Fruit fly (Drosophila melanogaster) whole organism, embryonic: ENCODE data around the gene lectin-24Db.

Source experiments
- CG10321 ChIP-seq: fragments of 200-800 bp; sonication (Bioruptor generic); IDR thresholded peaks from 2 replicates; pipeline ENCODE4 v1.3.6; 2022; ENCODE audit warnings: missing biosample characterization, missing genetic modification characterization
- CG10979 ChIP-seq: fragments of 200-800 bp; sonication (Bioruptor generic); optimal IDR thresholded peaks from 2 replicates; lab custom pipeline; 2018; ENCODE audit warnings: missing biosample characterization, mild to moderate bottlenecking, missing genetic modification characterization, moderate library complexity
- CG12391 ChIP-seq: fragments of 200-800 bp; sonication (Bioruptor generic); optimal IDR thresholded peaks from 3 replicates; lab custom pipeline; 2018; ENCODE audit warnings: missing biosample characterization, mild to moderate bottlenecking, missing genetic modification characterization, moderate library complexity
- CG12942 ChIP-seq: fragments of 200-800 bp; sonication (Bioruptor generic); optimal IDR thresholded peaks from 3 replicates; lab custom pipeline; 2016; ENCODE audit warnings: missing biosample characterization, missing genetic modification characterization
- CG14441 ChIP-seq: fragments of 200-800 bp; sonication (Bioruptor generic); IDR thresholded peaks from 2 replicates; pipeline ENCODE4 v1.3.6; 2022; ENCODE audit warnings: missing biosample characterization, missing genetic modification characterization
- CG14710 ChIP-seq: fragments of 200-800 bp; sonication (Bioruptor generic); optimal IDR thresholded peaks from 3 replicates; lab custom pipeline; 2019; ENCODE audit warnings: missing biosample characterization, mild to moderate bottlenecking, missing genetic modification characterization, moderate library complexity
- CG1529 ChIP-seq: fragments of 200-800 bp; sonication (Bioruptor generic); optimal IDR thresholded peaks from 3 replicates; lab custom pipeline; 2018; ENCODE audit warnings: missing biosample characterization, missing genetic modification characterization
- CG15696 ChIP-seq: fragments of 200-800 bp; sonication (Bioruptor generic); optimal IDR thresholded peaks from 2 replicates; lab custom pipeline; 2019; ENCODE audit warnings: missing biosample characterization, mild to moderate bottlenecking, missing genetic modification characterization, moderate library complexity
- CG1602 ChIP-seq: fragments of 200-800 bp; sonication (Bioruptor generic); optimal IDR thresholded peaks from 3 replicates; lab custom pipeline; 2016; ENCODE audit warnings: missing biosample characterization, missing genetic modification characterization
- CG17328 ChIP-seq: fragments of 200-800 bp; sonication (Bioruptor generic); IDR thresholded peaks from 2 replicates; pipeline ENCODE4 v1.3.6; 2022; ENCODE audit warnings: missing biosample characterization, missing genetic modification characterization
- CG17361 ChIP-seq: fragments of 200-800 bp; sonication (Bioruptor generic); IDR thresholded peaks from 3 replicates; pipeline ENCODE4 v1.3.6; 2022; ENCODE audit warnings: missing biosample characterization, missing genetic modification characterization
- CG17385 ChIP-seq: fragments of 200-800 bp; sonication (Bioruptor generic); optimal IDR thresholded peaks from 3 replicates; lab custom pipeline; 2018; ENCODE audit warnings: missing biosample characterization, mild to moderate bottlenecking, missing genetic modification characterization
- CG18011 ChIP-seq: fragments of 200-800 bp; sonication (Bioruptor generic); optimal IDR thresholded peaks from 2 replicates; lab custom pipeline; 2017; ENCODE audit warnings: missing biosample characterization, missing genetic modification characterization, mild to moderate bottlenecking, moderate library complexity, missing genotype
- CG2120 ChIP-seq: fragments of 200-800 bp; sonication (Bioruptor generic); optimal IDR thresholded peaks from 3 replicates; lab custom pipeline; 2016; ENCODE audit warnings: missing biosample characterization, missing genetic modification characterization
- CG2129 ChIP-seq: fragments of 200-800 bp; sonication (Bioruptor generic); IDR thresholded peaks from 2 replicates; pipeline ENCODE4 v1.3.6; 2022; ENCODE audit warnings: missing biosample characterization, missing genetic modification characterization; ENCODE audit not compliant: partially characterized antibody
- CG30020 ChIP-seq: fragments of 200-800 bp; optimal IDR thresholded peaks from 2 replicates; lab custom pipeline; 2019; ENCODE audit warnings: missing biosample characterization, mild to moderate bottlenecking, missing genetic modification characterization, moderate library complexity
- CG43689 ChIP-seq: fragments of 200-800 bp; sonication (Bioruptor generic); IDR thresholded peaks from 2 replicates; pipeline ENCODE4 v1.3.6; 2022; ENCODE audit warnings: missing biosample characterization, missing genetic modification characterization
- D ChIP-seq, 2 experiments: fragments of 200-800 bp in 1 of 2; fragments of >200 bp in 1 of 2; sonication (Bioruptor generic) in 1 of 2; optimal IDR thresholded peaks; 2 replicates in 1 of 2; 3 replicates in 1 of 2; lab custom pipeline; 2017; ENCODE audit warnings: mild to moderate bottlenecking in 1 of 2, missing biosample characterization in 1 of 2, missing genetic modification characterization in 1 of 2, missing genetic modification reagents in 1 of 2
- D19B ChIP-seq: fragments of 200-800 bp; sonication (Bioruptor generic); optimal IDR thresholded peaks from 2 replicates; lab custom pipeline; 2017; ENCODE audit warnings: missing biosample characterization, mild to moderate bottlenecking, missing genetic modification characterization
- E2f1 ChIP-seq: fragments of 200-800 bp; sonication (Bioruptor generic); IDR thresholded peaks from 2 replicates; pipeline ENCODE4 v1.3.6; 2022; ENCODE audit warnings: missing biosample characterization, missing genetic modification characterization
- Fer1 ChIP-seq: fragments of 200-800 bp; sonication (Bioruptor generic); optimal IDR thresholded peaks from 2 replicates; lab custom pipeline; 2017; ENCODE audit warnings: missing biosample characterization, mild to moderate bottlenecking, missing genetic modification characterization
- GATAe ChIP-seq: fragments of 200-800 bp; sonication (Bioruptor generic); conservative IDR thresholded peaks from 2 replicates; pipeline ENCODE4 v1.3.6; 2022; ENCODE audit warnings: missing biosample characterization, missing genetic modification characterization
- MESR4 ChIP-seq: fragments of 200-800 bp; sonication (Bioruptor generic); optimal IDR thresholded peaks from 2 replicates; lab custom pipeline; 2018; ENCODE audit warnings: missing biosample characterization, mild to moderate bottlenecking, missing genetic modification characterization, moderate library complexity
- MTF-1 ChIP-seq: fragments of 200-800 bp; sonication (Bioruptor generic); optimal IDR thresholded peaks from 2 replicates; lab custom pipeline; 2018; ENCODE audit warnings: missing biosample characterization, mild to moderate bottlenecking, missing genetic modification characterization, borderline replicate concordance
- Meics ChIP-seq: fragments of 200-800 bp; sonication (Bioruptor generic); optimal IDR thresholded peaks from 2 replicates; lab custom pipeline; 2017; ENCODE audit warnings: missing biosample characterization, mild to moderate bottlenecking, missing genetic modification characterization
- Mrtf ChIP-seq: fragments of 200-800 bp; sonication (Bioruptor generic); IDR thresholded peaks from 3 replicates; pipeline ENCODE4 v1.3.6; 2022; ENCODE audit warnings: missing biosample characterization, missing genetic modification characterization
- Myb ChIP-seq: fragments of 200-800 bp; sonication (Bioruptor generic); optimal IDR thresholded peaks from 2 replicates; lab custom pipeline; 2016; ENCODE audit warnings: missing biosample characterization, missing genetic modification characterization
- NC2β ChIP-seq: fragments of 200-800 bp; sonication (Bioruptor generic); optimal IDR thresholded peaks from 2 replicates; lab custom pipeline; 2016; ENCODE audit warnings: missing biosample characterization, missing genetic modification characterization
- Neu2 ChIP-seq: fragments of 200-800 bp; sonication (Bioruptor generic); optimal IDR thresholded peaks from 3 replicates; lab custom pipeline; 2016; ENCODE audit warnings: missing biosample characterization, missing genetic modification characterization, borderline replicate concordance
- Optix ChIP-seq: fragments of 200-800 bp; sonication (Bioruptor generic); IDR thresholded peaks from 3 replicates; pipeline ENCODE4 v1.3.6; 2022; ENCODE audit warnings: missing biosample characterization, missing genetic modification characterization
- Stat92E ChIP-seq, 3 experiments: fragments of >200 bp in 2 of 3; fragments of 200-800 bp in 1 of 3; sonication (Bioruptor generic) in 1 of 3; optimal IDR thresholded peaks; 2 replicates each; lab custom pipeline; 2017 to 2019; ENCODE audit warnings: missing biosample characterization in 3 of 3, missing genetic modification characterization in 3 of 3, mild to moderate bottlenecking in 1 of 3, moderate library complexity in 1 of 3
- Xrp1 ChIP-seq: fragments of 200-800 bp; sonication (Bioruptor generic); IDR thresholded peaks from 2 replicates; pipeline ENCODE4 v1.3.6; 2022; ENCODE audit warnings: missing biosample characterization, missing genetic modification characterization
- YL-1 ChIP-seq: fragments of 200-800 bp; sonication (Bioruptor generic); optimal IDR thresholded peaks from 3 replicates; lab custom pipeline; 2017; ENCODE audit warnings: missing biosample characterization, mild to moderate bottlenecking, missing genetic modification characterization
- ap ChIP-seq: fragments of 200-800 bp; sonication (Bioruptor generic); IDR thresholded peaks from 2 replicates; pipeline ENCODE4 v1.3.6; 2022; ENCODE audit warnings: missing biosample characterization, missing genetic modification characterization
- ash1 ChIP-seq: fragments of 200-800 bp; sonication (Bioruptor generic); optimal IDR thresholded peaks from 2 replicates; lab custom pipeline; 2018; ENCODE audit warnings: missing biosample characterization, mild to moderate bottlenecking, missing genetic modification characterization
- bbx ChIP-seq: fragments of 200-800 bp; sonication (Bioruptor generic); IDR thresholded peaks from 2 replicates; pipeline ENCODE4 v1.3.6; 2022; ENCODE audit warnings: missing biosample characterization, missing genetic modification characterization; ENCODE audit not compliant: partially characterized antibody
- chinmo ChIP-seq: fragments of 200-800 bp; sonication (Bioruptor generic); IDR thresholded peaks from 4 replicates; pipeline ENCODE4 v1.3.6; 2022; ENCODE audit warnings: missing biosample characterization, missing genetic modification characterization; ENCODE audit not compliant: partially characterized antibody
- dm ChIP-seq: fragments of 200-800 bp; sonication (Bioruptor generic); optimal IDR thresholded peaks from 3 replicates; lab custom pipeline; 2016; ENCODE audit warnings: missing biosample characterization, missing genetic modification characterization
- fd102C ChIP-seq: fragments of 200-800 bp; sonication (Bioruptor generic); optimal IDR thresholded peaks from 2 replicates; lab custom pipeline; 2018; ENCODE audit warnings: missing biosample characterization, mild to moderate bottlenecking, missing genetic modification characterization, moderate library complexity
- grn ChIP-seq: fragments of 200-800 bp; sonication (Bioruptor generic); optimal IDR thresholded peaks from 3 replicates; lab custom pipeline; 2017; ENCODE audit warnings: missing biosample characterization, missing genetic modification characterization
- knrl ChIP-seq: fragments of 200-800 bp; sonication (Bioruptor generic); IDR thresholded peaks from 3 replicates; pipeline ENCODE4 v1.3.6; 2022; ENCODE audit warnings: missing biosample characterization, missing genetic modification characterization; ENCODE audit not compliant: partially characterized antibody
- lilli ChIP-seq: fragments of 200-800 bp; sonication (Bioruptor generic); optimal IDR thresholded peaks from 3 replicates; lab custom pipeline; 2016; ENCODE audit warnings: missing biosample characterization, missing genetic modification characterization
- maf-S ChIP-seq: fragments of 200-800 bp; sonication (Bioruptor generic); optimal IDR thresholded peaks from 2 replicates; lab custom pipeline; 2016; ENCODE audit warnings: missing biosample characterization, missing genetic modification characterization
- mld ChIP-seq: fragments of 200-800 bp; sonication (Bioruptor generic); IDR thresholded peaks from 3 replicates; pipeline ENCODE4 v1.3.6; 2022; ENCODE audit warnings: missing biosample characterization, missing genetic modification characterization; ENCODE audit not compliant: partially characterized antibody
- pho ChIP-seq: fragments of 200-800 bp; sonication (Bioruptor generic); optimal IDR thresholded peaks from 2 replicates; lab custom pipeline; 2016; ENCODE audit warnings: missing biosample characterization, missing genetic modification characterization
- salm ChIP-seq: fragments of 200-800 bp; sonication (Bioruptor generic); optimal IDR thresholded peaks from 2 replicates; lab custom pipeline; 2018; ENCODE audit warnings: missing biosample characterization, mild to moderate bottlenecking, missing genetic modification characterization
- schlank ChIP-seq: fragments of 200-800 bp; sonication (Bioruptor generic); optimal IDR thresholded peaks from 2 replicates; lab custom pipeline; 2018; ENCODE audit warnings: missing biosample characterization, mild to moderate bottlenecking, missing genetic modification characterization
- sisA ChIP-seq: fragments of 200-800 bp; sonication (Bioruptor generic); IDR thresholded peaks from 2 replicates; pipeline ENCODE4 v1.3.6; 2022; ENCODE audit warnings: missing biosample characterization, missing genetic modification characterization
- sna ChIP-seq: fragments of 200-800 bp; sonication (Bioruptor generic); IDR thresholded peaks from 2 replicates; pipeline ENCODE4 v1.3.6; 2022; ENCODE audit warnings: missing biosample characterization, missing genetic modification characterization; ENCODE audit not compliant: partially characterized antibody
- so ChIP-seq: fragments of 200-800 bp; sonication (Bioruptor generic); IDR thresholded peaks from 3 replicates; pipeline ENCODE4 v1.3.6; 2022; ENCODE audit warnings: missing biosample characterization, missing genetic modification characterization

lectin-24Db gene

dm6 chr2L:4222921-4223279, 35.0 kb downstream of the lectin-24Db start (continued):
- TF ChIP-seq dm (GFP tag; lab: Kevin White, UChicago) (no peak), D19B (GFP tag; lab: Kevin White, UChicago) (peak; percentile 38), CG1529 (GFP tag; lab: Kevin White, UChicago) (peak; percentile 49), Xrp1 (GFP tag; lab: Robert Waterston, UW) (peak; percentile 87), grn (GFP tag; lab: Kevin White, UChicago) (no peak), mld (GFP tag; lab: Robert Waterston, UW) (no peak), Fer1 (GFP tag; lab: Kevin White, UChicago) (peak; percentile 11), Optix (GFP tag; lab: Robert Waterston, UW) (0 out of 3 replicates have a peak, but pooled peaks have one; percentile 5), YL-1 (no peak), CG18011 (GFP tag; lab: Kevin White, UChicago) (peak; percentile 1), CG17361 (GFP tag; lab: Robert Waterston, UW) (peak; percentile 79), sisA (0 out of 2 replicates have a peak, but pooled peaks have one; percentile 28), CG10979 (tag; lab: Kevin White, UChicago) (peak; percentile 86), lilli (GFP tag; lab: Kevin White, UChicago) (peak; percentile 60), Meics (GFP tag; lab: Kevin White, UChicago) (peak; percentile 53), salm (tag; lab: Kevin White, UChicago) (no peak), schlank (tag; lab: Kevin White, UChicago) (no peak), Neu2 (GFP tag; lab: Kevin White, UChicago) (no peak), knrl (GFP tag; lab: Robert Waterston, UW) (no peak), NC2β (GFP tag; lab: Kevin White, UChicago) (no peak), CG30020 (tag; lab: Kevin White, UChicago) (no peak), maf-S (GFP tag; lab: Kevin White, UChicago) (no peak), E2f1 (peak; percentile 25; the same call in 1 of the 2 replicates), Stat92E (GFP tag; optimal IDR thresholded peaks at IDR 0.05; lab: Kevin White, UChicago) (no peak), GATAe (GFP tag; lab: Robert Waterston, UW) (no peak), CG15696 (tag; lab: Kevin White, UChicago) (peak; percentile 95), ash1 (no peak), CG14710 (tag; lab: Kevin White, UChicago) (peak; percentile 87), pho (GFP tag; lab: Kevin White, UChicago) (no peak), CG12391 (peak; percentile 78), CG17385 (GFP tag; lab: Kevin White, UChicago) (peak; percentile 54), Mrtf (GFP tag; lab: Robert Waterston, UW) (peak; percentile 48; the same call in 1 of the 3 replicates), CG2129 (no peak), bbx (GFP tag; lab: Robert Waterston, UW) (no peak), CG12942 (peak; percentile 32), CG43689 (GFP tag; lab: Robert Waterston, UW) (no peak), chinmo (GFP tag; lab: Robert Waterston, UW) (no peak), CG17328 (GFP tag; lab: Robert Waterston, UW) (peak; percentile 71), ap (GFP tag; lab: Robert Waterston, UW) (0 out of 2 replicates have a peak, but pooled peaks have one; percentile 10), D (optimal IDR thresholded peaks at IDR 0.05; lab: Kevin White, UChicago) (no peak), D (GFP tag; optimal IDR thresholded peaks at IDR 0.05; lab: Kevin White, UChicago) (peak; percentile 67), MTF-1 (GFP tag; lab: Kevin White, UChicago) (no peak), Myb (no peak), CG14441 (no peak), MESR4 (GFP tag; lab: Kevin White, UChicago) (no peak), CG10321 (GFP tag; lab: Robert Waterston, UW) (no peak), CG1602 (GFP tag; lab: Kevin White, UChicago) (peak; percentile 68), CG2120 (peak; percentile 64), fd102C (peak; percentile 38), sna (GFP tag; lab: Robert Waterston, UW) (no peak), so (GFP tag; lab: Robert Waterston, UW) (peak; percentile 55; the same call in 1 of the 3 replicates)
